Fruit fly (Drosophila melanogaster) whole organism, embryonic: Measurements from ENCODE around the gene CG14282.

Experiments
- Aef1 ChIP-seq: fragments of 200-800 bp; sonication (Bioruptor generic); IDR thresholded peaks from 3 replicates; pipeline ENCODE4 v1.3.6; 2022; ENCODE audit warnings: missing biosample characterization, missing genetic modification characterization
- CG10959 ChIP-seq: fragments of 200-800 bp; sonication (Bioruptor generic); IDR thresholded peaks from 2 replicates; pipeline ENCODE4 v1.3.6; 2022; ENCODE audit warnings: missing biosample characterization, missing genetic modification characterization
- CG10979 ChIP-seq: fragments of 200-800 bp; sonication (Bioruptor generic); optimal IDR thresholded peaks from 2 replicates; lab custom pipeline; 2018; ENCODE audit warnings: missing biosample characterization, mild to moderate bottlenecking, missing genetic modification characterization, moderate library complexity
- CG11085 ChIP-seq: fragments of 200-800 bp; sonication (Bioruptor generic); IDR thresholded peaks from 2 replicates; pipeline ENCODE4 v1.3.6; 2022; ENCODE audit warnings: missing biosample characterization, missing genetic modification characterization
- CG11093 ChIP-seq: fragments of 200-800 bp; sonication (Bioruptor generic); IDR thresholded peaks from 3 replicates; pipeline ENCODE4 v1.3.6; 2022; ENCODE audit warnings: missing biosample characterization, missing genetic modification characterization
- CG12744 ChIP-seq: fragments of 200-800 bp; sonication (Bioruptor generic); optimal IDR thresholded peaks from 2 replicates; lab custom pipeline; 2016; ENCODE audit warnings: missing biosample characterization, missing genetic modification characterization
- CG13624 ChIP-seq: fragments of 200-800 bp; sonication (Bioruptor generic); optimal IDR thresholded peaks from 2 replicates; lab custom pipeline; 2016; ENCODE audit warnings: missing biosample characterization, missing genetic modification characterization
- CG14014 ChIP-seq: fragments of 200-800 bp; sonication (Bioruptor generic); IDR thresholded peaks from 2 replicates; pipeline ENCODE4 v1.3.6; 2022; ENCODE audit warnings: missing biosample characterization, missing genetic modification characterization
- CG14441 ChIP-seq: fragments of 200-800 bp; sonication (Bioruptor generic); IDR thresholded peaks from 2 replicates; pipeline ENCODE4 v1.3.6; 2022; ENCODE audit warnings: missing biosample characterization, missing genetic modification characterization
- CG14667 ChIP-seq: fragments of 200-800 bp; sonication (Bioruptor generic); IDR thresholded peaks from 2 replicates; pipeline ENCODE4 v1.3.6; 2022; ENCODE audit warnings: missing biosample characterization, missing genetic modification characterization
- CG2678 ChIP-seq: fragments of 200-800 bp; sonication (Bioruptor generic); optimal IDR thresholded peaks from 3 replicates; lab custom pipeline; 2019; ENCODE audit warnings: missing biosample characterization, mild to moderate bottlenecking, missing genetic modification characterization, moderate library complexity
- CG3065 ChIP-seq: fragments of 200-800 bp; sonication (Bioruptor generic); optimal IDR thresholded peaks from 2 replicates; lab custom pipeline; 2016; ENCODE audit warnings: missing biosample characterization, missing genetic modification characterization
- CG32772 ChIP-seq: fragments of 200-800 bp; sonication (Bioruptor generic); IDR thresholded peaks from 2 replicates; pipeline ENCODE4 v1.3.6; 2022; ENCODE audit warnings: missing biosample characterization, missing genetic modification characterization
- CG34422 ChIP-seq: fragments of 200-800 bp; sonication (Bioruptor generic); IDR thresholded peaks from 3 replicates; pipeline ENCODE4 v1.3.6; 2022; ENCODE audit warnings: missing biosample characterization, missing genetic modification characterization
- CG3995 ChIP-seq: fragments of 200-800 bp; sonication (Bioruptor generic); optimal IDR thresholded peaks from 3 replicates; lab custom pipeline; 2016; ENCODE audit warnings: missing biosample characterization, missing genetic modification characterization
- CG42726 ChIP-seq: fragments of 200-800 bp; sonication (Bioruptor generic); IDR thresholded peaks from 2 replicates; pipeline ENCODE4 v1.3.6; 2022; ENCODE audit warnings: missing biosample characterization, missing genetic modification characterization; ENCODE audit not compliant: partially characterized antibody
- CG4360 ChIP-seq: fragments of 200-800 bp; sonication (Bioruptor generic); IDR thresholded peaks from 2 replicates; pipeline ENCODE4 v1.3.6; 2022; ENCODE audit warnings: missing biosample characterization, missing genetic modification characterization
- CG7271 ChIP-seq: fragments of 200-800 bp; sonication (Bioruptor generic); optimal IDR thresholded peaks from 2 replicates; lab custom pipeline; 2018; ENCODE audit warnings: missing biosample characterization, mild to moderate bottlenecking, missing genetic modification characterization, moderate library complexity
- CG7839 ChIP-seq: fragments of 200-800 bp; sonication (Bioruptor generic); optimal IDR thresholded peaks from 3 replicates; lab custom pipeline; 2018; ENCODE audit warnings: missing biosample characterization, mild to moderate bottlenecking, missing genetic modification characterization, moderate library complexity
- CG8478 ChIP-seq: fragments of >200 bp; optimal IDR thresholded peaks from 2 replicates; lab custom pipeline; 2018
- CG9437 ChIP-seq: fragments of 200-800 bp; sonication (Bioruptor generic); optimal IDR thresholded peaks from 2 replicates; lab custom pipeline; 2018; ENCODE audit warnings: missing biosample characterization, mild to moderate bottlenecking, missing genetic modification characterization
- CG9609 ChIP-seq: fragments of 200-800 bp; sonication (Bioruptor generic); optimal IDR thresholded peaks from 3 replicates; lab custom pipeline; 2016; ENCODE audit warnings: missing biosample characterization, missing genetic modification characterization
- Chrac-16 ChIP-seq: fragments of 200-800 bp; sonication (Bioruptor generic); optimal IDR thresholded peaks from 3 replicates; lab custom pipeline; 2016; ENCODE audit warnings: missing biosample characterization, missing genetic modification characterization
- Ets65A ChIP-seq: fragments of 200-800 bp; sonication (Bioruptor generic); peaks from one replicate; lab custom pipeline; 2016; ENCODE audit warnings: missing biosample characterization, missing genetic modification characterization
- HLH3B ChIP-seq: fragments of 200-800 bp; sonication (Bioruptor generic); IDR thresholded peaks from 2 replicates; pipeline ENCODE4 v1.3.6; 2022; ENCODE audit warnings: missing biosample characterization, missing genetic modification characterization
- Lim3 ChIP-seq: fragments of 200-800 bp; sonication (Bioruptor generic); IDR thresholded peaks from 2 replicates; pipeline ENCODE4 v1.3.6; 2022; ENCODE audit warnings: missing biosample characterization, missing genetic modification characterization
- Med ChIP-seq: fragments of 200-800 bp; sonication (Bioruptor generic); peaks from one replicate; lab custom pipeline; 2016; ENCODE audit warnings: missing biosample characterization, missing genetic modification characterization, mild to moderate bottlenecking, inconsistent platforms, moderate library complexity
- Ptx1 ChIP-seq: fragments of 200-800 bp; sonication (Bioruptor generic); IDR thresholded peaks from 2 replicates; pipeline ENCODE4 v1.3.6; 2022; ENCODE audit warnings: missing biosample characterization, missing genetic modification characterization
- Taf1 ChIP-seq: fragments of 200-800 bp; sonication (Bioruptor generic); IDR thresholded peaks from 2 replicates; pipeline ENCODE4 v1.3.6; 2022; ENCODE audit warnings: missing biosample characterization, missing genetic modification characterization
- ab ChIP-seq: fragments of 200-800 bp; sonication (Bioruptor generic); optimal IDR thresholded peaks from 2 replicates; lab custom pipeline; 2016; ENCODE audit warnings: missing biosample characterization, missing genetic modification characterization
- al ChIP-seq: fragments of 200-800 bp; sonication (Bioruptor generic); IDR thresholded peaks from 2 replicates; pipeline ENCODE4 v1.3.6; 2022; ENCODE audit warnings: missing biosample characterization, missing genetic modification characterization
- amos ChIP-seq: fragments of 200-800 bp; sonication (Bioruptor generic); IDR thresholded peaks from 2 replicates; pipeline ENCODE4 v1.3.6; 2022; ENCODE audit warnings: missing biosample characterization, missing genetic modification characterization; ENCODE audit not compliant: partially characterized antibody
- bbx ChIP-seq: fragments of 200-800 bp; sonication (Bioruptor generic); IDR thresholded peaks from 2 replicates; pipeline ENCODE4 v1.3.6; 2022; ENCODE audit warnings: missing biosample characterization, missing genetic modification characterization; ENCODE audit not compliant: partially characterized antibody
- bigmax ChIP-seq: fragments of 200-800 bp; sonication (Bioruptor generic); optimal IDR thresholded peaks from 2 replicates; lab custom pipeline; 2018; ENCODE audit warnings: missing biosample characterization, mild to moderate bottlenecking, missing genetic modification characterization
- br ChIP-seq: fragments of >200 bp; optimal IDR thresholded peaks from 2 replicates; lab custom pipeline; 2017
- ci ChIP-seq: fragments of 200-800 bp; sonication (Bioruptor generic); IDR thresholded peaks from 3 replicates; pipeline ENCODE4 v1.3.6; 2022; ENCODE audit warnings: missing biosample characterization, missing genetic modification characterization
- ewg ChIP-seq: fragments of 200-800 bp; sonication (Bioruptor generic); optimal IDR thresholded peaks from 3 replicates; lab custom pipeline; 2017; ENCODE audit warnings: mild to moderate bottlenecking, missing biosample characterization, missing genetic modification reagents, missing genetic modification characterization
- fd64A ChIP-seq: fragments of 200-800 bp; sonication (Bioruptor generic); optimal IDR thresholded peaks from 3 replicates; lab custom pipeline; 2018; ENCODE audit warnings: missing biosample characterization, mild to moderate bottlenecking, missing genetic modification characterization
- gce ChIP-seq: fragments of 200-800 bp; sonication (Bioruptor generic); IDR thresholded peaks from 3 replicates; pipeline ENCODE4 v1.3.6; 2022; ENCODE audit warnings: missing biosample characterization, missing genetic modification characterization
- grau ChIP-seq: fragments of 200-800 bp; optimal IDR thresholded peaks from 3 replicates; lab custom pipeline; 2019; ENCODE audit warnings: missing biosample characterization, mild to moderate bottlenecking, missing genetic modification characterization, moderate library complexity
- grn ChIP-seq: fragments of 200-800 bp; sonication (Bioruptor generic); optimal IDR thresholded peaks from 3 replicates; lab custom pipeline; 2017; ENCODE audit warnings: missing biosample characterization, missing genetic modification characterization
- knrl ChIP-seq: fragments of 200-800 bp; sonication (Bioruptor generic); IDR thresholded peaks from 3 replicates; pipeline ENCODE4 v1.3.6; 2022; ENCODE audit warnings: missing biosample characterization, missing genetic modification characterization; ENCODE audit not compliant: partially characterized antibody
- lbe ChIP-seq: fragments of 200-800 bp; sonication (Bioruptor generic); optimal IDR thresholded peaks from 2 replicates; lab custom pipeline; 2016; ENCODE audit warnings: missing biosample characterization, mild to moderate bottlenecking, missing genetic modification characterization
- ranshi ChIP-seq: fragments of 200-800 bp; sonication (Bioruptor generic); IDR thresholded peaks from 2 replicates; pipeline ENCODE4 v1.3.6; 2022; ENCODE audit warnings: missing biosample characterization, missing genetic modification characterization
- row ChIP-seq: fragments of 200-800 bp; sonication (Bioruptor generic); IDR thresholded peaks from 3 replicates; pipeline ENCODE4 v1.3.6; 2022; ENCODE audit warnings: missing biosample characterization, missing genetic modification characterization
- sens-2 ChIP-seq: fragments of 200-800 bp; sonication (Bioruptor generic); IDR thresholded peaks from 2 replicates; pipeline ENCODE4 v1.3.6; 2022; ENCODE audit warnings: missing biosample characterization, missing genetic modification characterization
- slbo ChIP-seq: fragments of 200-800 bp; sonication (Bioruptor generic); IDR thresholded peaks from 2 replicates; pipeline ENCODE4 v1.3.6; 2022; ENCODE audit warnings: missing biosample characterization, missing genetic modification characterization
- stwl ChIP-seq: fragments of 200-800 bp; sonication (Bioruptor generic); optimal IDR thresholded peaks from 3 replicates; lab custom pipeline; 2018; ENCODE audit warnings: missing biosample characterization, mild to moderate bottlenecking, missing genetic modification characterization, moderate library complexity
- trh ChIP-seq: fragments of 200-800 bp; sonication (Bioruptor generic); optimal IDR thresholded peaks from 2 replicates; lab custom pipeline; 2016; ENCODE audit warnings: missing biosample characterization, missing genetic modification characterization
- unc-4 ChIP-seq: fragments of 200-800 bp; sonication (Bioruptor generic); IDR thresholded peaks from 2 replicates; pipeline ENCODE4 v1.3.6; 2022; ENCODE audit warnings: missing biosample characterization, missing genetic modification characterization; ENCODE audit not compliant: partially characterized antibody
- vfl ChIP-seq: fragments of 200-800 bp; sonication (Bioruptor generic); optimal IDR thresholded peaks from 2 replicates; lab custom pipeline; 2016; ENCODE audit warnings: missing biosample characterization, missing genetic modification characterization

Gene CG14282

dm6 chr3R:19156670-19157402, 20.0 kb upstream of the CG14282 start, which contains the start of gene nanos (continued):
- peak; percentile 59 for TF ChIP-seq vfl (GFP tag; lab: Kevin White, UChicago)
- peak; percentile 100 for TF ChIP-seq amos
- peak; percentile 49; the same call in 1 of the 3 replicates for TF ChIP-seq Aef1
- TF ChIP-seq CG42726 (GFP tag; lab: Robert Waterston, UW), result peak; percentile 99
- no peak for TF ChIP-seq CG3065
- TF ChIP-seq CG11085, result peak; percentile 57; the same call in 1 of the 2 replicates
- peak; percentile 99 for TF ChIP-seq CG3995 (GFP tag; lab: Kevin White, UChicago)
- peak; percentile 61 for TF ChIP-seq stwl (tag; lab: Kevin White, UChicago)
- no peak for TF ChIP-seq Taf1 (GFP tag; lab: Robert Waterston, UW)
- peak; percentile 84 for TF ChIP-seq CG34422 (GFP tag; lab: Robert Waterston, UW)
- peak; percentile 43 for TF ChIP-seq ab (GFP tag; lab: Kevin White, UChicago)
- TF ChIP-seq CG12744 (GFP tag; lab: Kevin White, UChicago), result peak; percentile 34
- TF ChIP-seq HLH3B (GFP tag; lab: Robert Waterston, UW), result peak; percentile 49; the same call in 1 of the 2 replicates
- TF ChIP-seq knrl (GFP tag; lab: Robert Waterston, UW), result peak; percentile 99
- TF ChIP-seq ewg, result peak; percentile 56
- TF ChIP-seq CG10959, result no peak
- TF ChIP-seq bbx (GFP tag; lab: Robert Waterston, UW), result peak; percentile 99
- no peak for TF ChIP-seq CG7271
- peak; percentile 89 for TF ChIP-seq bigmax (GFP tag; lab: Kevin White, UChicago)
- peak; percentile 77 for TF ChIP-seq CG13624 (GFP tag; lab: Kevin White, UChicago)
- peak; percentile 45 for TF ChIP-seq Chrac-16 (GFP tag; lab: Kevin White, UChicago)
- TF ChIP-seq sens-2 (GFP tag; lab: Robert Waterston, UW), result no peak
- no peak for TF ChIP-seq trh (GFP tag; lab: Kevin White, UChicago)
- no peak for TF ChIP-seq gce (GFP tag; lab: Robert Waterston, UW)
- TF ChIP-seq row (GFP tag; lab: Robert Waterston, UW), result peak; percentile 78
- TF ChIP-seq Lim3 (GFP tag; lab: Robert Waterston, UW), result no peak

- TF ChIP-seq Med (GFP tag; lab: Kevin White, UChicago), result peak; percentile 80
- TF ChIP-seq grau (tag; lab: Kevin White, UChicago), result peak; percentile 22
- TF ChIP-seq slbo (GFP tag; lab: Robert Waterston, UW), result peak; percentile 55; the same call in 1 of the 2 replicates
- no peak for TF ChIP-seq br (lab: Kevin White, UChicago)
- TF ChIP-seq grn, result no peak
- no peak for TF ChIP-seq lbe (GFP tag; lab: Kevin White, UChicago)
- TF ChIP-seq Ets65A (GFP tag; lab: Kevin White, UChicago), result no peak
- TF ChIP-seq CG9609 (GFP tag; lab: Kevin White, UChicago), result no peak
- peak; percentile 51; the same call in 1 of the 2 replicates for TF ChIP-seq CG14441 (GFP tag; lab: Robert Waterston, UW)
- no peak for TF ChIP-seq CG9437 (GFP tag; lab: Kevin White, UChicago)
- no peak for TF ChIP-seq CG4360 (GFP tag; lab: Robert Waterston, UW)
- no peak for TF ChIP-seq al (GFP tag; lab: Robert Waterston, UW)
- TF ChIP-seq CG2678 (tag; lab: Kevin White, UChicago), result peak; percentile 40
- TF ChIP-seq CG7839 (tag; lab: Kevin White, UChicago), result peak; percentile 24
- TF ChIP-seq CG14667 (GFP tag; lab: Robert Waterston, UW), result peak; percentile 32; the same call in 1 of the 2 replicates
- TF ChIP-seq ranshi (GFP tag; lab: Robert Waterston, UW), result peak; percentile 53; the same call in 1 of the 2 replicates
- TF ChIP-seq fd64A, result no peak
- TF ChIP-seq CG32772 (GFP tag; lab: Robert Waterston, UW), result peak; percentile 35; the same call in 1 of the 2 replicates
- no peak for TF ChIP-seq unc-4
- TF ChIP-seq CG11093 (GFP tag; lab: Robert Waterston, UW), result 0 out of 3 replicates have a peak, but pooled peaks have one; percentile 6
- TF ChIP-seq CG8478 (lab: Kevin White, UChicago), result no peak
- TF ChIP-seq ci (GFP tag; lab: Robert Waterston, UW), result peak; percentile 49; the same call in 1 of the 3 replicates
- TF ChIP-seq CG10979 (tag; lab: Kevin White, UChicago), result peak; percentile 6
- TF ChIP-seq Ptx1 (GFP tag; lab: Robert Waterston, UW), result peak; percentile 28; the same call in 1 of the 2 replicates
- no peak for TF ChIP-seq CG14014
Measured at dm6 chr3R:19157997-19158396, 18.8 kb upstream of the CG14282 start.
